Worm (Caenorhabditis elegans) whole organism, young adult: ENCODE measurements around the gene T01H10.11.

Source experiments
- B0336.3 ChIP-seq: fragments of 200-800 bp; sonication (Bioruptor generic); IDR thresholded peaks from 2 replicates; pipeline ENCODE4 v1.3.6; 2022; ENCODE audit warnings: missing genetic modification characterization, missing compliant biosample characterization
- C06A6.2 ChIP-seq: fragments of 200-800 bp; sonication (Bioruptor generic); conservative IDR thresholded peaks from 2 replicates; pipeline ENCODE4 v1.3.6; 2022; ENCODE audit warnings: missing genetic modification characterization, missing compliant biosample characterization
- F23B12.7 ChIP-seq: sonication (generic microtip); optimal IDR thresholded peaks from 2 replicates; lab custom pipeline; 2017; ENCODE audit warnings: missing genetic modification characterization, mild to moderate bottlenecking, missing compliant biosample characterization, antibody characterized with exemption, moderate library complexity; ENCODE audit not compliant: insufficient read depth
- Y79H2A.3 ChIP-seq: fragments of 200-800 bp; sonication (Bioruptor generic); conservative IDR thresholded peaks from 2 replicates; pipeline ENCODE4 v1.3.6; 2022; ENCODE audit warnings: missing genetic modification reagents, missing genetic modification characterization, missing compliant biosample characterization
- aptf-3 ChIP-seq: fragments of 200-800 bp; sonication (Bioruptor generic); IDR thresholded peaks from 2 replicates; pipeline ENCODE4 v1.3.6; 2022; ENCODE audit warnings: missing genetic modification characterization, missing compliant biosample characterization
- attf-6 ChIP-seq: fragments of 200-800 bp; sonication (Bioruptor generic); IDR thresholded peaks from 2 replicates; pipeline ENCODE4 v1.3.6; 2022; ENCODE audit warnings: missing genetic modification reagents, missing genetic modification characterization, missing compliant biosample characterization
- ceh-27 ChIP-seq: fragments of 200-800 bp; sonication (Bioruptor generic); optimal IDR thresholded peaks from 2 replicates; lab custom pipeline; 2018; ENCODE audit warnings: mild to moderate bottlenecking, missing genetic modification characterization, moderate library complexity, missing compliant biosample characterization
- dpl-1 ChIP-seq: fragments of 150-350 bp; optimal IDR thresholded peaks from 2 replicates; lab custom pipeline; 2014; ENCODE audit warnings: missing biosample characterization, missing genetic modification reagents, missing genetic modification characterization
- efl-1 ChIP-seq: fragments of 150-350 bp; optimal IDR thresholded peaks from 2 replicates; lab custom pipeline; 2014; ENCODE audit warnings: missing biosample characterization, missing genetic modification reagents, missing genetic modification characterization
- hsf-1 ChIP-seq: fragments of 200-800 bp; sonication (Bioruptor generic); IDR thresholded peaks from 2 replicates; pipeline ENCODE4 v1.3.6; 2022; ENCODE audit warnings: missing genetic modification reagents, missing genetic modification characterization, missing compliant biosample characterization
- lin-40 ChIP-seq: sonication (generic microtip); optimal IDR thresholded peaks from 2 replicates; lab custom pipeline; 2016; ENCODE audit warnings: missing genetic modification characterization, mild to moderate bottlenecking, missing compliant biosample characterization, missing genotype, missing genetic modification reagents
- madf-6 ChIP-seq: fragments of 200-800 bp; sonication (Bioruptor generic); IDR thresholded peaks from 2 replicates; pipeline ENCODE4 v1.3.6; 2022; ENCODE audit warnings: missing genetic modification reagents, missing genetic modification characterization, missing compliant biosample characterization
- snpc-1.3 ChIP-seq: sonication (generic microtip); optimal IDR thresholded peaks from 2 replicates; lab custom pipeline; 2017; ENCODE audit warnings: missing genetic modification characterization, mild to moderate bottlenecking, missing compliant biosample characterization, antibody characterized with exemption, moderate library complexity, missing genotype, missing genetic modification reagents; ENCODE audit not compliant: insufficient read depth

- TF ChIP-seq lin-40 (tag; lab: Kevin White, UChicago) (no peak), snpc-1.3 (tag; lab: Kevin White, UChicago) (no peak), Y79H2A.3 (GFP tag; lab: Robert Waterston, UW) (no peak), ceh-27 (GFP tag; lab: Kevin White, UChicago) (no peak), madf-6 (GFP tag; lab: Robert Waterston, UW) (no peak), B0336.3 (GFP tag; lab: Robert Waterston, UW) (no peak), hsf-1 (GFP tag; lab: Robert Waterston, UW) (no peak), dpl-1 (GFP tag; lab: Kevin White, UChicago) (no peak), C06A6.2 (GFP tag; lab: Robert Waterston, UW) (no peak), aptf-3 (GFP tag; lab: Robert Waterston, UW) (no peak), F23B12.7 (tag; lab: Kevin White, UChicago) (no peak), attf-6 (GFP tag; lab: Robert Waterston, UW) (no peak), efl-1 (GFP tag; lab: Kevin White, UChicago) (no peak)
Measured at ce11 chrX:12142569-12142968, 19.3 kb downstream of the T01H10.11 start, which contains the start of gene M153.3.
